Fruit fly (Drosophila melanogaster): Measurements from ENCODE around the gene Top2.

The Top2 gene

DNA sequence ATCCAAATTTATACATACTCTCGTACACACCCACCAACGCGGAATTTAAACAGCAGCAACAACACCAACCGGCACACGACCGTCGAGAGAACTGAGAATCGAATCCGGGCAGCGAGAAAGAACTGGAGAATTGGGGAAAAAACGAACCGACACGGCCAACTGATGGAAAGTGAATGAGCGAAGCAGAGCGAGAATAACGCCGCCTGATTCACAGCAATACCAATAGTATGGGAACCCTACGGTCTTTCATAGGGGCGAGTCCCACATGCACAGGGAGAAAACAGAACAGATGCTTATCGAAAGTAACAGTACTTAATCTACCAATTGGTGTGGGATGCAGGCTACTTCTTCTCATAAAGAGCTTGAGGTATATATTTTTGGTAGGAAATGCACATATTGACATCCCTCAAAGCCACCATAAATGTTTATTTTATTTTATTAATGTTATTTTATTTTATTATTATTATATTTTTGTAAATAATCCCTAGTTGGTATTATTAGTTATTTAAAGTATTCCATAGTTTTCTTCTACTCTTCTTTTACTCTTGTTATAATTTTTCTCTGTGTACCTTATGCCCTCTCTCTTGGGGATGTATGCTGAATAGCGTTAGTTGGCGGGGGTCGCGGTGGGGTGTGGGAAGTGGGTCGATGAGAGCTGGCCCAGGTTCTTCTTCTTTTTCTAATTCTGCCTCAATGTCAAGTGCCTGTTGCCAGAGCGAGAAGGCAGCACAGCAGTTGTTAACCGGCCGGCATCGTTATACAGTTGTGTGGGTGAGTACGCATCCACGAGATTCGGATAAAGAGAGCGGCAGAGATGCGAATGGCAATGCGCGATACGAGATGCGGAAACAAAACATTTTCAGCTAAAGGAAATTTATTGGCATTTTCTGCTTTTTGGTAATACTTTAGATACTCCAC, 54.7 kb downstream of the Top2 start, which contains the start of gene CG17544 (continued):
- TF ChIP-seq Scr (GFP tag; IDR thresholded peaks at IDR 0.05; ENCODE audit: partially characterized antibody), result no peak
- peak; percentile 52 for TF ChIP-seq cato (GFP tag; optimal IDR thresholded peaks at IDR 0.05; ENCODE audit: borderline replicate concordance)
- TF ChIP-seq tna (GFP tag; IDR thresholded peaks at IDR 0.05; ENCODE audit: partially characterized antibody), result no peak; the same call in 1 of the 2 replicates
- peak; percentile 71 for TF ChIP-seq CG15696 (tag; optimal IDR thresholded peaks at IDR 0.05)
- peak; percentile 57; the same call in 1 of the 2 replicates for TF ChIP-seq CG16779 (GFP tag; IDR thresholded peaks at IDR 0.05)
- TF ChIP-seq CG9797 (GFP tag; optimal IDR thresholded peaks at IDR 0.05), result no peak
- TF ChIP-seq vvl (GFP tag; IDR thresholded peaks at IDR 0.05), result peak; percentile 55
- no peak for TF ChIP-seq Lpt (GFP tag; optimal IDR thresholded peaks at IDR 0.05)
- TF ChIP-seq hb (GFP tag; IDR thresholded peaks at IDR 0.05; ENCODE audit: partially characterized antibody), result no peak
- no peak; the same call in 1 of the 2 replicates for TF ChIP-seq CG11085 (GFP tag; IDR thresholded peaks at IDR 0.05)
- TF ChIP-seq CG12219 (GFP tag; optimal IDR thresholded peaks at IDR 0.05), result peak; percentile 11
- peak; percentile 95 for TF ChIP-seq ftz-f1 (GFP tag; optimal IDR thresholded peaks at IDR 0.05)
- 0 out of 2 replicates have a peak, but pooled peaks have one; percentile 51 for TF ChIP-seq Poxn (GFP tag; IDR thresholded peaks at IDR 0.05)
- no peak for TF ChIP-seq toy (GFP tag; IDR thresholded peaks at IDR 0.05)
- no peak for TF ChIP-seq CG16813 (GFP tag; IDR thresholded peaks at IDR 0.05; ENCODE audit: partially characterized antibody)
- TF ChIP-seq usp (GFP tag; optimal IDR thresholded peaks at IDR 0.05), result no peak
- TF ChIP-seq sr (GFP tag; IDR thresholded peaks at IDR 0.05), result peak; percentile 62
- TF ChIP-seq mld (GFP tag; IDR thresholded peaks at IDR 0.05; ENCODE audit: partially characterized antibody), result no peak
- TF ChIP-seq Abd-B (GFP tag; optimal IDR thresholded peaks at IDR 0.05), result peak; percentile 70
- TF ChIP-seq her (GFP tag; optimal IDR thresholded peaks at IDR 0.05), result no peak
- peak; percentile 74 for TF ChIP-seq nerfin-1 (tag; optimal IDR thresholded peaks at IDR 0.05)
- no peak for TF ChIP-seq zen2 (GFP tag; IDR thresholded peaks at IDR 0.05; ENCODE audit: partially characterized antibody)
- peak; percentile 62 for TF ChIP-seq ewg (GFP tag; optimal IDR thresholded peaks at IDR 0.05)
- no peak for TF ChIP-seq GATAe (GFP tag; conservative IDR thresholded peaks at IDR 0.05)
- peak; percentile 86 for TF ChIP-seq CG10209 (GFP tag; optimal IDR thresholded peaks at IDR 0.05)
- peak; percentile 61 for TF ChIP-seq CG8281 (tag; optimal IDR thresholded peaks at IDR 0.05)
- peak; percentile 21 for TF ChIP-seq CG2116 (GFP tag; optimal IDR thresholded peaks at IDR 0.05)
- no peak for TF ChIP-seq dan (GFP tag; IDR thresholded peaks at IDR 0.05)
- no peak for TF ChIP-seq CG17568 (GFP tag; optimal IDR thresholded peaks at IDR 0.05)
- TF ChIP-seq CG7357 (GFP tag; IDR thresholded peaks at IDR 0.05), result 0 out of 3 replicates have a peak, but pooled peaks have one; percentile 42
- no peak for TF ChIP-seq Gsc (GFP tag; IDR thresholded peaks at IDR 0.05)
- TF ChIP-seq sqz (GFP tag; optimal IDR thresholded peaks at IDR 0.05), result peak; percentile 40
- no peak for TF ChIP-seq ab (GFP tag; optimal IDR thresholded peaks at IDR 0.05)
- peak; percentile 60; the same call in 1 of the 2 replicates for TF ChIP-seq sens-2 (GFP tag; IDR thresholded peaks at IDR 0.05)
- no peak for TF ChIP-seq Dfd (GFP tag; optimal IDR thresholded peaks at IDR 0.05)
- TF ChIP-seq dimm (GFP tag; IDR thresholded peaks at IDR 0.05), result no peak
- TF ChIP-seq CG14965 (GFP tag; optimal IDR thresholded peaks at IDR 0.05; ENCODE audit: borderline replicate concordance), result no peak
- TF ChIP-seq CG4707 (GFP tag; optimal IDR thresholded peaks at IDR 0.05), result no peak
- no peak for TF ChIP-seq CG11456 (GFP tag; IDR thresholded peaks at IDR 0.05)
- TF ChIP-seq Kr (GFP tag; optimal IDR thresholded peaks at IDR 0.05), result no peak
- no peak for TF ChIP-seq ash1 (GFP tag; optimal IDR thresholded peaks at IDR 0.05)
- TF ChIP-seq H2.0 (GFP tag; IDR thresholded peaks at IDR 0.05), result peak; percentile 54
- TF ChIP-seq CG9932 (GFP tag; IDR thresholded peaks at IDR 0.05), result peak; percentile 78
- TF ChIP-seq fd96Cb (tag; optimal IDR thresholded peaks at IDR 0.05), result peak; percentile 77
- no peak for TF ChIP-seq bigmax (GFP tag; optimal IDR thresholded peaks at IDR 0.05)
- TF ChIP-seq gsb (GFP tag; IDR thresholded peaks at IDR 0.05), result 0 out of 2 replicates have a peak, but pooled peaks have one; percentile 37
- TF ChIP-seq pros (GFP tag; optimal IDR thresholded peaks at IDR 0.05), result peak; percentile 54
- TF ChIP-seq ERR (GFP tag; optimal IDR thresholded peaks at IDR 0.05), result peak; percentile 40

Data from whole organism, embryonic.